Worm (Caenorhabditis elegans): ENCODE results near the gene VZK822L.2.

Gene VZK822L.2

DNA sequence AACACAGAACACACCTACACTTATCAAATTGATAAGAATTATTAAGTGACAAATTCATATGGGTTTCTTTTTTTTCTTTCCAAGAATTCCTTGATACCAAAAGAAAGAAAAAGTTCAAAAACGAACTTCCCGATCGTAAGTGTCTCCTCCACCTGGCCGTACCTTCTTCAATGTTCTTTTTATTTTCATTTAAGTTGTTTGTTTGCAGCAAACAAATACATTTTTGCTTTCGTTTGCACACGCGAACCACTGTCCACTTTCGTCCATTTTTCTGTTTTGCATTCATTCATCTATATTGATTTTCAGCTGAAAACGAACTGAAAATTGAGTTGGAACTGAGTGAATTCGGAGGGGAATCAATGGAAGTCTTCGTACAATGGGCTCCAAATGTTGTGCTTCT lies at the start of gene VZK822L.2:
VZK822L.2 (plus strand) TSS at position 301 of the 400 bp plus-strand sequence.
- TF ChIP-seq hmbx-1 (tag; optimal IDR thresholded peaks at IDR 0.05) (no peak), B0310.2 (tag; optimal IDR thresholded peaks at IDR 0.05) (no peak), scrt-1 (GFP tag; IDR thresholded peaks at IDR 0.05) (no peak), flt-1 (GFP tag; IDR thresholded peaks at IDR 0.05) (no peak), F13C5.2 (tag; optimal IDR thresholded peaks at IDR 0.05) (no peak), sea-1 (GFP tag; conservative IDR thresholded peaks at IDR 0.05) (no peak), ceh-13 (GFP tag; optimal IDR thresholded peaks at IDR 0.05) (no peak), ets-7 (tag; optimal IDR thresholded peaks at IDR 0.05) (no peak), ceh-36 (tag; optimal IDR thresholded peaks at IDR 0.05) (no peak), ama-1 (optimal IDR thresholded peaks at IDR 0.05) (no peak), aly-1 (tag; optimal IDR thresholded peaks at IDR 0.05) (no peak), tbx-11 (GFP tag; IDR thresholded peaks at IDR 0.05) (no peak), pes-1 (GFP tag; IDR thresholded peaks at IDR 0.05) (no peak), tra-4 (tag; optimal IDR thresholded peaks at IDR 0.05) (no peak)

DNA sequence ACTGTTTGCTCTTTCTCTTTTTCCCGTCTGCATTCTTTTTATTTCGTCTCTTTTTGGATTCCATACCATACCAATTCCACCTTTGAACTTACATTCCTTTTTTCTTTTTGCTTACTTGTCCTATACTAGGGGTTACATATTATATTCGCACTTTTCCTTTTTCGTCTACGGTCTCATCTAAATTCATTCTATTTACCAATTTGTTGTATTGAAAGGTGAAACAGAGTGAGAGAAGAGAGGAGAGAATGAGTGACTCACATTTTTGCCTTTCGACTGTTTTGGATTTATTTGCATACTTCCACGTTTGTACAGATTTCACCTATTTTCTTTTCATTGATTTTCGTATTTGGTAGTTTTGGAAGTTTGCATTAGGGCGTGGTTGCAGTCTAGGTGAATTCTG lies 48.4 kb upstream of the VZK822L.2 start:
- TF ChIP-seq scrt-1 (GFP tag; IDR thresholded peaks at IDR 0.05) (no peak), aly-1 (tag; optimal IDR thresholded peaks at IDR 0.05) (no peak), hnd-1 (tag; optimal IDR thresholded peaks at IDR 0.05) (no peak)

DNA sequence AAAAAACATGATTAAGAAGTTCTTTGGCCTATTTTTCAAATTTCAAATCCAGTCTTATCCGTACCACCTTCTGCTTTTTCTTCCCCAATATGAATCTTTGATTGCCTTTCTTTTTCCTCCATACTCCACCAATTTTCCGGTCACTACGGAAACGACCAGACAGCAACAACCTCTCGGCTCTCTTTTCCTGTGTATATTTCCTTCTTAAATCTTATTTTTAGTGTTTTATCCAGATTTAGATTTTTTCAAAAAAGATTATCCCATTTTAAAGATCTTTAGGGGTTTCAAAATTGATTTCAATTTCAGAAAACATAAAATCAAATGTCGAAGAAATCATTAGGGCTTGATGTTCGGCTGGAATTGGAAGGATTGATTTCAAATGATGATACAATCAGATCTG lies 47.6 kb upstream of the VZK822L.2 start, which contains the start of gene trpa-1:
trpa-1 (plus strand) TSS at position 301 of the 400 bp plus-strand sequence.
- TF ChIP-seq ceh-13 (GFP tag; optimal IDR thresholded peaks at IDR 0.05) (no peak), F13C5.2 (tag; optimal IDR thresholded peaks at IDR 0.05) (no peak), pes-1 (GFP tag; IDR thresholded peaks at IDR 0.05) (no peak), tra-4 (tag; optimal IDR thresholded peaks at IDR 0.05) (no peak), ceh-36 (tag; optimal IDR thresholded peaks at IDR 0.05) (no peak), B0310.2 (tag; optimal IDR thresholded peaks at IDR 0.05) (no peak), ama-1 (optimal IDR thresholded peaks at IDR 0.05) (no peak), hnd-1 (tag; optimal IDR thresholded peaks at IDR 0.05) (no peak), hmbx-1 (tag; optimal IDR thresholded peaks at IDR 0.05) (no peak), hmg-4 (GFP tag; optimal IDR thresholded peaks at IDR 0.05) (no peak), tbx-37 (GFP tag; conservative IDR thresholded peaks at IDR 0.05) (no peak), sea-1 (GFP tag; conservative IDR thresholded peaks at IDR 0.05) (no peak), flt-1 (GFP tag; IDR thresholded peaks at IDR 0.05) (no peak), ets-7 (tag; optimal IDR thresholded peaks at IDR 0.05) (no peak), tbx-11 (GFP tag; IDR thresholded peaks at IDR 0.05) (no peak), aly-1 (tag; optimal IDR thresholded peaks at IDR 0.05) (no peak), scrt-1 (GFP tag; IDR thresholded peaks at IDR 0.05) (no peak)

DNA sequence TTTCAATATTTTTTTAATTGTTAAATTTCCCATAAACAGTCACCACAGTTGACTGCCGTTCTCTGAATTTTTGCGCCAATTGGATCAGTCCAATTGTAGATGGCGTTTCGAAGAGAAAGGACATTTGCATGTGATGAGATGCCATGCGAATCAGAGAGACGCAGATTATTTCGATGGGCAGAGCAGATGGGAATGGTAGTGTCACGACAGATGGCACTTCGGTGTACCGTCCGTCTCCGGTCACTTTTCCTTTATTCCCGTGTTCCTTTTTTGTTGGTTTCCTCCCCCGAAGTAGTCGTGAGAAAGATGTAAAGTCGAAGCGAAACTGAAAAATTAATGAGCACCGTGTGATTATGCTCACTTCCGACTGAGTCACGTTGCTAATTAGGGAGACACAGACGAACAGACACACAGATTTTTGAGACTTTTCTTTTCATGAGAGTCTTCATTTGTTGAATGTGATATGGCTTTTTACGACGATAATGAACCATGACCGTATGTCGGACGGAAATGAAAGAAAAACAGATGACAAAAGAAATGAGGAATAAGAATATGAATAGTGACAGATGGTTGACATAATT lies 44.1 kb upstream of the VZK822L.2 start:
- TF ChIP-seq scrt-1 (GFP tag; IDR thresholded peaks at IDR 0.05) = no peak
- TF ChIP-seq tra-4 (tag; optimal IDR thresholded peaks at IDR 0.05) = no peak
- no peak for TF ChIP-seq ceh-13 (GFP tag; optimal IDR thresholded peaks at IDR 0.05)
- TF ChIP-seq flt-1 (GFP tag; IDR thresholded peaks at IDR 0.05) = no peak
- TF ChIP-seq ceh-36 (tag; optimal IDR thresholded peaks at IDR 0.05) = no peak
- TF ChIP-seq aly-1 (tag; optimal IDR thresholded peaks at IDR 0.05) = no peak
- no peak for TF ChIP-seq sea-1 (GFP tag; conservative IDR thresholded peaks at IDR 0.05)
- TF ChIP-seq ets-7 (tag; optimal IDR thresholded peaks at IDR 0.05) = no peak
- TF ChIP-seq hnd-1 (tag; optimal IDR thresholded peaks at IDR 0.05) = no peak
- TF ChIP-seq hmbx-1 (tag; optimal IDR thresholded peaks at IDR 0.05) = no peak
- no peak for TF ChIP-seq F13C5.2 (tag; optimal IDR thresholded peaks at IDR 0.05)
- TF ChIP-seq B0310.2 (tag; optimal IDR thresholded peaks at IDR 0.05) = no peak
- TF ChIP-seq ama-1 (optimal IDR thresholded peaks at IDR 0.05) = no peak

DNA sequence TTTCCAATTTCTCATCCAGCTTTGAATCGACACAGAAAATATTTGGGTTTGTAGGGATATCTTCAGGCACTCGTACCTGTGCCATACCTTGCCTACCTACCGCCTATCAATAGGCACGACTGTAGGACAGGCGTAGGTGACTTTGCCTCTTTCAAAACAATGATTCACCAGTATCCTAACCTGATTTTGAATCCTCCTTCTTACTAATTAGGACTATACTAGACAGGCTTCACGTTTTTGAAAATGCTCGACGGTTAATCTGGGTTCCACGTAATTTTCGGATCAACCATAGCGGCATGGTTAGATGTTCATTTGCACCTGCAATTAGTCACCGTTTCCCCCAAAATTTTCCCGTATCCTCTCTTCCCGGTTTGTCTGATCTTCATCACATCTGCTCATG lies 43.4 kb upstream of the VZK822L.2 start:
- TF ChIP-seq ceh-36 (tag; optimal IDR thresholded peaks at IDR 0.05) = no peak
- no peak for TF ChIP-seq tbx-37 (GFP tag; conservative IDR thresholded peaks at IDR 0.05)
- no peak for TF ChIP-seq tra-4 (tag; optimal IDR thresholded peaks at IDR 0.05)

DNA sequence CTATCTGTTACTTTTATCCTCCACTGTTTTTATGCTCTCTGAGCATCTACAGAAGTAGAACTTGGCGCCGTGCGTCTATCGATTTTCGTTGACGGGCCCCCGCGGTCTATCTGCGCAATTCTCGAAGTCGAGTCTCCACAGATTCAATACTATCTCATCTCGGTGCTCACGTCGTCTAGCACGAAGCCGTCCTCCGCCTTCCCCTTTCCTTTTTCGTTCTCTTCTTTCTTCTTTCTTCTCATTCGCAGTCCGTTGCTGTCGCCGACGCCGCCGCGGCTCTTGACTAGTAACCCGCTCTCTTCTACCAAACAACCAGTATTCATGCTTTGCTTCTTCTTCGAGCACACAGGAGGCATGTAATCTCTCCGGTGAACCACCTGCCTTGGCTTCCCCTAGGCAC lies 40.7 kb upstream of the VZK822L.2 start:
- no peak for TF ChIP-seq hmbx-1 (tag; optimal IDR thresholded peaks at IDR 0.05)
- TF ChIP-seq aly-1 (tag; optimal IDR thresholded peaks at IDR 0.05) = peak; percentile 32
- no peak for TF ChIP-seq pes-1 (GFP tag; IDR thresholded peaks at IDR 0.05)
- 0 out of 2 replicates have a peak, but pooled peaks have one; percentile 41 for TF ChIP-seq scrt-1 (GFP tag; IDR thresholded peaks at IDR 0.05)

DNA sequence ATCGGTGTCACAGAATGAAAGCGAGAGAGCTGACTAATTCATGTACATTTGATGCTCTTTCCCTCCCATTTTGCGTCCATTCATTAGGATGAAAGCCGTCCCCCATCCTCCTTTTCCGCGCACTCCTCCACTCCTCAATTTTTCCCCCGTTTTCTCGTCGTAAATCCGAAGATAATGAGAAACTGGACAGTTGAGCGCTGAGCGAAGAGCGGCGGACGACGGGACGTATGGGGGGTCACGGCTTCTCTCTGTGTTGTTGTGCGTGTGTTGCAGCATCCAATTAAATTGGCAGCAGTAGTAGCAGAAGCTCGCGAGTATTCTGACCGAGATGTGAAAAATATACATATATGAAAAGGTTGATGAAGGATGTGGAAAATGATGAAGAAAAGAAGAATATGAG lies 39.9 kb upstream of the VZK822L.2 start:
- no peak for TF ChIP-seq ceh-13 (GFP tag; optimal IDR thresholded peaks at IDR 0.05)
- TF ChIP-seq hmg-4 (GFP tag; optimal IDR thresholded peaks at IDR 0.05) = peak; percentile 42
- TF ChIP-seq sea-1 (GFP tag; conservative IDR thresholded peaks at IDR 0.05) = no peak
- no peak for TF ChIP-seq B0310.2 (tag; optimal IDR thresholded peaks at IDR 0.05)

DNA sequence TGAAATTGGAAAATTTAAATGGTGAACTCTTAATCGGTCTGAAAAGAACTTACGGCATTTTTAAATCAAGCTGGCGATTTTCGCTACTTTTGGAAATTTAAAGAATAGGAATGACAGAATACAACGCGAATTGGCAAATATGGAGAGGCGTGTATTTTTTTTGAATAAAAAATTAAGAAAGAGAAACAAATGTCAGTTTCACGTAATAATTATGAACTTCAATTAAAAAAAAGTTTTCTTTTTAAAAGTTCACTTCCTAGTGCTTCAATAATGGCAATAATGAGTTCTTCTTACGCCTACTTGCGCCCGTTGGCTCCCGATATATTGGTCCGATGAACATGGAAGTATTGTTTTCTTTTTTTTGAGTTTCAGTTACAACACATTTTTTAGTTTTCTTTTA lies 34.1 kb upstream of the VZK822L.2 start, which contains the start of gene pph-2:
pph-2 (minus strand) TSS at position 101 of the 400 bp plus-strand sequence.
- TF ChIP-seq tbx-11 (GFP tag; IDR thresholded peaks at IDR 0.05) (no peak), hmbx-1 (tag; optimal IDR thresholded peaks at IDR 0.05) (no peak), aly-1 (tag; optimal IDR thresholded peaks at IDR 0.05) (no peak), hnd-1 (tag; optimal IDR thresholded peaks at IDR 0.05) (no peak), tra-4 (tag; optimal IDR thresholded peaks at IDR 0.05) (no peak), hmg-4 (GFP tag; optimal IDR thresholded peaks at IDR 0.05) (no peak), tbx-37 (GFP tag; conservative IDR thresholded peaks at IDR 0.05) (no peak), sea-1 (GFP tag; conservative IDR thresholded peaks at IDR 0.05) (no peak), ama-1 (optimal IDR thresholded peaks at IDR 0.05) (no peak), B0310.2 (tag; optimal IDR thresholded peaks at IDR 0.05) (no peak), flt-1 (GFP tag; IDR thresholded peaks at IDR 0.05) (no peak), ceh-13 (GFP tag; optimal IDR thresholded peaks at IDR 0.05) (no peak), ets-7 (tag; optimal IDR thresholded peaks at IDR 0.05) (no peak), pes-1 (GFP tag; IDR thresholded peaks at IDR 0.05) (no peak), ceh-36 (tag; optimal IDR thresholded peaks at IDR 0.05) (no peak), scrt-1 (GFP tag; IDR thresholded peaks at IDR 0.05) (no peak), F13C5.2 (tag; optimal IDR thresholded peaks at IDR 0.05) (no peak)

Measured in whole organism, early embryonic.